Fruit fly (Drosophila melanogaster) Kc167 (cell line): ENCODE results near the gene CG7276.

ENCODE experiments used
- Sin3A ChIP-seq: fragments of >200 bp; optimal IDR thresholded peaks from 2 replicates; lab custom pipeline; 2018; ENCODE audit warnings: missing external identifiers
- h ChIP-seq: fragments of >200 bp; optimal IDR thresholded peaks from 3 replicates; lab custom pipeline; 2018; ENCODE audit warnings: missing external identifiers
- psq ChIP-seq: fragments of >200 bp; optimal IDR thresholded peaks from 2 replicates; lab custom pipeline; 2017; ENCODE audit warnings: missing external identifiers
- ttk ChIP-seq: sonication (Bioruptor generic); optimal IDR thresholded peaks from 2 replicates; lab custom pipeline; 2017; ENCODE audit warnings: missing external identifiers

dm6 chr3L:15519920-15520319 is 21.9 kb downstream of the CG7276 start:
- TF ChIP-seq psq (lab: Kevin White, UChicago) (no peak), ttk (lab: Kevin White, UChicago) (no peak), h (lab: Kevin White, UChicago) (no peak), Sin3A (no peak)
